Worm (Caenorhabditis elegans) whole organism, L1 larva: Measurements from ENCODE around the gene col-38.

Experiments
- F16B12.6 ChIP-seq: fragments of 150-350 bp; optimal IDR thresholded peaks from 2 replicates; lab custom pipeline; 2014; ENCODE audit warnings: missing biosample characterization, missing genetic modification characterization
- ama-1 ChIP-seq: fragments of 150-350 bp; optimal IDR thresholded peaks from 2 replicates; lab custom pipeline; 2014
- blmp-1 ChIP-seq: fragments of 150-350 bp; optimal IDR thresholded peaks from 2 replicates; lab custom pipeline; 2014; ENCODE audit warnings: missing biosample characterization, missing genetic modification characterization
- ceh-82 ChIP-seq, 3 experiments: fragments of 150-350 bp in 1 of 3; sonication (generic microtip) in 2 of 3; optimal IDR thresholded peaks; 2 replicates each; lab custom pipeline; 2014 to 2017; ENCODE audit warnings: missing biosample characterization in 3 of 3, missing genetic modification characterization in 3 of 3
- ceh-88 ChIP-seq: fragments of 200-800 bp; sonication (Bioruptor generic); IDR thresholded peaks from 2 replicates; pipeline ENCODE4 v1.3.6; 2022; ENCODE audit warnings: missing genetic modification characterization, missing compliant biosample characterization
- ces-1 ChIP-seq: fragments of 150-350 bp; optimal IDR thresholded peaks from 2 replicates; lab custom pipeline; 2014; ENCODE audit warnings: missing biosample characterization, missing genetic modification reagents, missing genetic modification characterization
- dpl-1 ChIP-seq, 3 experiments: fragments of 150-350 bp in 2 of 3; sonication (generic microtip) in 1 of 3; optimal IDR thresholded peaks; 2 replicates each; lab custom pipeline; 2014 to 2017; ENCODE audit warnings: missing biosample characterization in 3 of 3, missing genetic modification characterization in 3 of 3, missing genetic modification reagents in 3 of 3
- dsc-1 ChIP-seq: sonication (generic microtip); optimal IDR thresholded peaks from 2 replicates; lab custom pipeline; 2016; ENCODE audit warnings: mild to moderate bottlenecking, missing genetic modification characterization, missing compliant biosample characterization
- efl-1 ChIP-seq, 4 experiments: fragments of 150-350 bp; optimal IDR thresholded peaks in 3 of 4; peaks in 1 of 4; 1 replicate in 1 of 4; 2 replicates in 3 of 4; lab custom pipeline; 2014; ENCODE audit warnings: missing biosample characterization in 2 of 4, missing genetic modification characterization in 2 of 4, missing genetic modification reagents in 2 of 4
- fkh-10 ChIP-seq: sonication (generic microtip); optimal IDR thresholded peaks from 2 replicates; lab custom pipeline; 2017; ENCODE audit warnings: missing biosample characterization, missing genetic modification reagents, missing genetic modification characterization
- fkh-4 ChIP-seq: sonication (generic microtip); optimal IDR thresholded peaks from 2 replicates; lab custom pipeline; 2016; ENCODE audit warnings: missing compliant biosample characterization, missing genetic modification characterization, borderline replicate concordance
- grh-1 ChIP-seq: fragments of 200-800 bp; sonication (Bioruptor generic); IDR thresholded peaks from 2 replicates; pipeline ENCODE4 v1.3.6; 2022; ENCODE audit warnings: missing genetic modification reagents, missing genetic modification characterization, missing compliant biosample characterization
- hlh-17 ChIP-seq: fragments of 200-800 bp; sonication (Bioruptor generic); optimal IDR thresholded peaks from 2 replicates; lab custom pipeline; 2018; ENCODE audit warnings: missing genetic modification characterization, mild to moderate bottlenecking, missing compliant biosample characterization, moderate library complexity, borderline replicate concordance
- isw-1 ChIP-seq: fragments of 200-800 bp; sonication (Bioruptor generic); IDR thresholded peaks from 2 replicates; pipeline ENCODE4 v1.3.6; 2022; ENCODE audit warnings: missing genetic modification characterization, missing compliant biosample characterization
- lin-13 ChIP-seq: fragments of 150-350 bp; optimal IDR thresholded peaks from 2 replicates; lab custom pipeline; 2014; ENCODE audit warnings: missing biosample characterization, missing genetic modification reagents, missing genetic modification characterization
- lin-14 ChIP-seq: fragments of 200-800 bp; sonication (Bioruptor generic); optimal IDR thresholded peaks from 2 replicates; lab custom pipeline; 2018; ENCODE audit warnings: mild to moderate bottlenecking, missing genetic modification characterization, moderate library complexity, missing compliant biosample characterization
- lin-15B ChIP-seq: fragments of 150-350 bp; sonication (generic microtip); optimal IDR thresholded peaks from 3 replicates; lab custom pipeline; 2014; ENCODE audit warnings: missing biosample characterization, missing genetic modification characterization
- lin-35 ChIP-seq, 2 experiments: fragments of 150-350 bp; optimal IDR thresholded peaks; 2 replicates each; lab custom pipeline; 2014; ENCODE audit warnings: missing biosample characterization in 2 of 2, missing genetic modification characterization in 2 of 2, missing genetic modification reagents in 2 of 2
- lir-3 ChIP-seq: sonication (generic microtip); optimal IDR thresholded peaks from 2 replicates; lab custom pipeline; 2016; ENCODE audit warnings: mild to moderate bottlenecking, missing genetic modification characterization, moderate library complexity, missing compliant biosample characterization; ENCODE audit not compliant: poor library complexity
- mdl-1 ChIP-seq, 2 experiments: fragments of 150-350 bp; optimal IDR thresholded peaks; 2 replicates each; lab custom pipeline; 2014 to 2017; ENCODE audit warnings: missing biosample characterization in 2 of 2, missing genetic modification characterization in 2 of 2, inconsistent platforms in 1 of 2
- mep-1 ChIP-seq: fragments of 150-350 bp; optimal IDR thresholded peaks from 2 replicates; lab custom pipeline; 2014; ENCODE audit warnings: missing biosample characterization, missing genetic modification characterization
- nhr-20 ChIP-seq: sonication (generic microtip); optimal IDR thresholded peaks from 2 replicates; lab custom pipeline; 2016; ENCODE audit warnings: mild to moderate bottlenecking, missing genetic modification characterization, missing compliant biosample characterization
- nhr-237 ChIP-seq: fragments of 150-350 bp; optimal IDR thresholded peaks from 2 replicates; lab custom pipeline; 2014; ENCODE audit warnings: missing biosample characterization, missing genetic modification characterization
- nhr-28 ChIP-seq: fragments of 150-350 bp; optimal IDR thresholded peaks from 2 replicates; lab custom pipeline; 2014; ENCODE audit warnings: missing biosample characterization, missing genetic modification characterization
- nhr-76 ChIP-seq: sonication (generic microtip); optimal IDR thresholded peaks from 2 replicates; lab custom pipeline; 2017; ENCODE audit warnings: missing biosample characterization, missing genetic modification characterization
- nhr-84 ChIP-seq: sonication (generic microtip); optimal IDR thresholded peaks from 2 replicates; lab custom pipeline; 2017; ENCODE audit warnings: missing biosample characterization, missing genetic modification characterization
- pag-3 ChIP-seq: sonication (generic microtip); optimal IDR thresholded peaks from 2 replicates; lab custom pipeline; 2017; ENCODE audit warnings: missing genetic modification characterization, mild to moderate bottlenecking, missing compliant biosample characterization, antibody characterized with exemption, borderline replicate concordance; ENCODE audit not compliant: insufficient read depth
- pax-3 ChIP-seq: fragments of 200-800 bp; sonication (Bioruptor generic); optimal IDR thresholded peaks from 2 replicates; lab custom pipeline; 2018; ENCODE audit warnings: mild to moderate bottlenecking, missing genetic modification characterization, moderate library complexity, missing compliant biosample characterization
- pqm-1 ChIP-seq: sonication (generic microtip); optimal IDR thresholded peaks from 3 replicates; lab custom pipeline; 2017; ENCODE audit warnings: missing biosample characterization, missing genetic modification characterization
- skn-1 ChIP-seq: fragments of 150-350 bp; optimal IDR thresholded peaks from 2 replicates; lab custom pipeline; 2014; ENCODE audit warnings: missing biosample characterization, missing genetic modification characterization
- snu-23 ChIP-seq: sonication (generic microtip); optimal IDR thresholded peaks from 2 replicates; lab custom pipeline; 2016; ENCODE audit warnings: missing genetic modification characterization, missing compliant biosample characterization
- sox-4 ChIP-seq: sonication (generic microtip); optimal IDR thresholded peaks from 2 replicates; lab custom pipeline; 2016; ENCODE audit warnings: missing genetic modification characterization, missing compliant biosample characterization
- sptf-1 ChIP-seq: fragments of 150-350 bp; optimal IDR thresholded peaks from 2 replicates; lab custom pipeline; 2014; ENCODE audit warnings: missing biosample characterization, missing genetic modification characterization
- tlp-1 ChIP-seq: fragments of 150-350 bp; optimal IDR thresholded peaks from 2 replicates; lab custom pipeline; 2014; ENCODE audit warnings: missing biosample characterization, missing genetic modification characterization
- unc-62 ChIP-seq: fragments of 150-350 bp; optimal IDR thresholded peaks from 2 replicates; lab custom pipeline; 2014; ENCODE audit warnings: missing biosample characterization, missing genetic modification reagents, missing genetic modification characterization
- xbp-1 ChIP-seq: sonication (generic microtip); optimal IDR thresholded peaks from 2 replicates; lab custom pipeline; 2016; ENCODE audit warnings: missing genetic modification characterization, missing compliant biosample characterization
- zag-1 ChIP-seq: fragments of 150-350 bp; optimal IDR thresholded peaks from 2 replicates; lab custom pipeline; 2014; ENCODE audit warnings: missing biosample characterization, missing genetic modification characterization
- ztf-11 ChIP-seq, 2 experiments: sonication (generic microtip); optimal IDR thresholded peaks; 2 replicates each; lab custom pipeline; 2016 to 2017; ENCODE audit warnings: missing genetic modification characterization in 2 of 2, missing biosample characterization in 1 of 2, missing compliant biosample characterization in 1 of 2

Gene col-38

ce11 chrII:8569038-8569977, at the start of gene col-38, which contains the start of gene rpl-5 (continued):
- TF ChIP-seq snu-23, result peak; percentile 95
- peak; percentile 98 to 99 for TF ChIP-seq lin-35 (GFP tag; optimal IDR thresholded peaks at IDR 0.05; lab: Kevin White, UChicago)
- TF ChIP-seq tlp-1 (tag; lab: Kevin White, UChicago), result no peak
- peak; percentile 73 for TF ChIP-seq lir-3 (tag; lab: Kevin White, UChicago)
- peak; percentile 78 for TF ChIP-seq nhr-237 (tag; lab: Kevin White, UChicago)
- no peak for TF ChIP-seq sptf-1 (tag; lab: Kevin White, UChicago)
- TF ChIP-seq unc-62 (GFP tag; lab: Kevin White, UChicago), result no peak
- TF ChIP-seq mep-1, result peak; percentile 98
- peak in 1 of 2 experiments; percentile 56 for TF ChIP-seq ztf-11 (tag; optimal IDR thresholded peaks at IDR 0.05; lab: Kevin White, UChicago)
- TF ChIP-seq ama-1 (lab: Kevin White, UChicago), result no peak
- TF ChIP-seq skn-1 (tag; lab: Kevin White, UChicago), result peak; percentile 94
- TF ChIP-seq F16B12.6 (tag; lab: Kevin White, UChicago), result peak; percentile 98
- no peak for TF ChIP-seq zag-1 (tag; lab: Kevin White, UChicago)
- no peak for TF ChIP-seq pag-3 (tag; lab: Kevin White, UChicago)
- TF ChIP-seq sox-4 (tag; lab: Kevin White, UChicago), result peak; percentile 30
- peak; percentile 86 for TF ChIP-seq blmp-1 (tag; lab: Kevin White, UChicago)
- TF ChIP-seq dsc-1 (tag; lab: Kevin White, UChicago), result peak; percentile 82
- no peak for TF ChIP-seq nhr-76 (tag; lab: Kevin White, UChicago)
- TF ChIP-seq hlh-17 (GFP tag; lab: Kevin White, UChicago), result no peak
- TF ChIP-seq dpl-1 (GFP tag; optimal IDR thresholded peaks at IDR 0.05; lab: Kevin White, UChicago), result peak; percentile 97 to 99 (median 97)
- peak; percentile 75 for TF ChIP-seq grh-1 (GFP tag; lab: Robert Waterston, UW)
- TF ChIP-seq mdl-1 (tag; optimal IDR thresholded peaks at IDR 0.05; lab: Kevin White, UChicago), result peak in 1 of 2 experiments; percentile 85
- TF ChIP-seq pqm-1, result no peak
- no peak for TF ChIP-seq ces-1 (GFP tag; lab: Kevin White, UChicago)
- peak; percentile 73 to 96 (median 77) for TF ChIP-seq ceh-82 (tag; optimal IDR thresholded peaks at IDR 0.05; lab: Kevin White, UChicago)
- TF ChIP-seq isw-1 (GFP tag; lab: Robert Waterston, UW), result peak; percentile 96
- TF ChIP-seq nhr-20 (tag; lab: Kevin White, UChicago), result peak; percentile 95
- TF ChIP-seq lin-15B (tag; lab: Kevin White, UChicago), result peak; percentile 94
- no peak for TF ChIP-seq nhr-84 (tag; lab: Kevin White, UChicago)
- peak; percentile 93 for TF ChIP-seq lin-14 (GFP tag; lab: Kevin White, UChicago)
- TF ChIP-seq fkh-10 (GFP tag; lab: Kevin White, UChicago), result peak; percentile 72
- TF ChIP-seq fkh-4, result peak; percentile 11
- TF ChIP-seq xbp-1 (tag; lab: Kevin White, UChicago), result peak; percentile 95
- no peak for TF ChIP-seq nhr-28 (tag; lab: Kevin White, UChicago)
- TF ChIP-seq, all 84 proteins: peak for 60

DNA sequence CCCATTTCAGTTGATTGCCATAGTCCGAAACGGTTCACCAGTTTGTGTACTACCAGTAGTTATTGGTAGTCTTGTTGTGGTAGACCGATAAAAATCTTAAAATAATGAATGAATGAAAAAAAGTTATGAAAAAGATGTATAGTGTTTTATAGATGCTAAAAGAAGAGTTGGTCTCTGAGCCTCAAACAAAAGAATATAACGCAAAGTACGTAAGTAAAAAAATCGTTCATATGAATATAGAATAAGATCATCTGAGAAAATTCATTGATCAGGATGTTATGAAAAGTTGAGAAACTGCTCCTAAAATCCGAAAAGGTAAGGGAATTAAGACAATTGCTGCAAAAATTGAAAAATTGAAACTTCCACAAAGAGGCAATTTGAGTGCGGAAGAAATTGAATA, 48.6 kb upstream of the col-38 start, which contains the start of gene chhy-1:
TSS of gene chhy-1 (minus strand) at position 101 of the 400 bp plus-strand sequence.
- TF ChIP-seq lin-13 (GFP tag; lab: Kevin White, UChicago) (no peak), pqm-1 (no peak), pax-3 (tag; lab: Kevin White, UChicago) (no peak)

- TF ChIP-seq ceh-88 (GFP tag; lab: Robert Waterston, UW), result no peak
- TF ChIP-seq efl-1 (optimal IDR thresholded peaks at IDR 0.05; lab: Kevin White, UChicago), result no peak
- TF ChIP-seq efl-1 (GFP tag; optimal IDR thresholded peaks at IDR 0.05 in 1 of 2; lab: Kevin White, UChicago), result peak in 1 of 2 experiments; percentile 12
Measured at ce11 chrII:8616155-8616554, 47.3 kb upstream of the col-38 start.
